Fruit fly (Drosophila melanogaster) whole organism: ENCODE results near the gene Nadsyn.

ENCODE experiments used
- CG8478 ChIP-seq: fragments of >200 bp; optimal IDR thresholded peaks from 2 replicates; lab custom pipeline; 2018; ENCODE audit warnings: inconsistent platforms
- Dll ChIP-seq: fragments of >200 bp; optimal IDR thresholded peaks from 2 replicates; lab custom pipeline; 2017
- EcR ChIP-seq, 2 experiments: fragments of >200 bp; optimal IDR thresholded peaks; 2 replicates each; lab custom pipeline; 2017; ENCODE audit warnings: missing biosample characterization in 2 of 2, missing genetic modification characterization in 2 of 2, missing genetic modification reagents in 2 of 2
- pan ChIP-seq: fragments of >200 bp; optimal IDR thresholded peaks from 2 replicates; lab custom pipeline; 2017
- psq ChIP-seq: fragments of >200 bp; optimal IDR thresholded peaks from 2 replicates; lab custom pipeline; 2017
- usp ChIP-seq: fragments of >200 bp; optimal IDR thresholded peaks from 2 replicates; lab custom pipeline; 2017; ENCODE audit warnings: missing biosample characterization, missing genetic modification characterization, mixed read lengths

DNA sequence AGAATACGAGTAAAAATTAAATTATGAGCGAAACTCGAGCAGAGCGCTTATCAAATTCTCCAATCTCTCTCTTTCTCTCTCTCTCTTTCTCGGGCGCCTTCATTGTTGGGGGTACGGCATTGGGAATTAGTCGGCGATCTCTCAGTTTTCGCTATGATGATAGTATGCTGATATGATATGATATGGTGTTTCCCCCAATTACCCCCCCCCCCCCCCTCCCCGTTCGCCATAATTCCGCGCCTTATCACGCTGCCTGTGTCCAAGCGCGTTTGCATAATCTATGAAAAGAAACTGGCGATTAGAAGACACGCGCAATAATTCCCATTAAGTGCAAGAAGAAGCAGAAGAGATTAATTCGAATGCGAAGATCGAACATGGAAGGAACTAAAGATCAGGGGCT is 81.3 kb downstream of the Nadsyn start:
- TF ChIP-seq psq (no peak), Dll (lab: Kevin White, UChicago) (no peak), EcR (GFP tag; optimal IDR thresholded peaks at IDR 0.05; lab: Kevin White, UChicago) (no peak), usp (GFP tag; lab: Kevin White, UChicago) (no peak), pan (no peak), CG8478 (lab: Kevin White, UChicago) (no peak)
